Worm (Caenorhabditis elegans) whole organism, midembryonic: ENCODE data around the gene mek-1.

Source experiments
- T22C8.4 ChIP-seq: fragments of 200-800 bp; sonication (Bioruptor generic); IDR thresholded peaks from 2 replicates; pipeline ENCODE4 v1.3.6; 2022; ENCODE audit warnings: missing genetic modification characterization, missing compliant biosample characterization
- cog-1 ChIP-seq: sonication (generic microtip); optimal IDR thresholded peaks from 2 replicates; lab custom pipeline; 2016; ENCODE audit warnings: missing genetic modification characterization, missing compliant biosample characterization
- flt-1 ChIP-seq: fragments of 200-800 bp; sonication (Bioruptor generic); IDR thresholded peaks from 2 replicates; pipeline ENCODE4 v1.3.6; 2022; ENCODE audit warnings: missing genetic modification characterization, missing compliant biosample characterization
- klf-2 ChIP-seq: fragments of 200-800 bp; sonication (Bioruptor generic); conservative IDR thresholded peaks from 2 replicates; pipeline ENCODE4 v1.3.6; 2022; ENCODE audit warnings: missing genetic modification reagents, missing genetic modification characterization, missing compliant biosample characterization
- med-1 ChIP-seq: sonication (generic microtip); optimal IDR thresholded peaks from 2 replicates; lab custom pipeline; 2017; ENCODE audit warnings: missing genetic modification characterization, mild to moderate bottlenecking, missing compliant biosample characterization, antibody characterized with exemption, missing genetic modification reagents; ENCODE audit not compliant: insufficient read depth
- ref-1 ChIP-seq: fragments of 200-800 bp; sonication (Bioruptor generic); conservative IDR thresholded peaks from 2 replicates; pipeline ENCODE4 v1.3.6; 2022; ENCODE audit warnings: missing genetic modification reagents, missing genetic modification characterization, missing compliant biosample characterization
- tab-1 ChIP-seq: fragments of 200-800 bp; sonication (Bioruptor generic); IDR thresholded peaks from 2 replicates; pipeline ENCODE4 v1.3.6; 2022; ENCODE audit warnings: missing genetic modification characterization, missing compliant biosample characterization
- ztf-23 ChIP-seq: fragments of 200-800 bp; sonication (Bioruptor generic); IDR thresholded peaks from 2 replicates; pipeline ENCODE4 v1.3.6; 2022; ENCODE audit warnings: missing genetic modification reagents, missing genetic modification characterization, missing compliant biosample characterization
- ztf-29 ChIP-seq: fragments of 200-800 bp; sonication (Bioruptor generic); IDR thresholded peaks from 2 replicates; pipeline ENCODE4 v1.3.6; 2022; ENCODE audit warnings: missing genetic modification reagents, missing genetic modification characterization, missing compliant biosample characterization

Gene mek-1

ce11 chrX:7478948-7479347, at the start of gene mek-1:
Gene mek-1, plus strand, starts transcription at chrX:7479248.
- TF ChIP-seq tab-1, result no peak
- no peak for TF ChIP-seq ztf-29 (GFP tag; lab: Robert Waterston, UW)
- TF ChIP-seq flt-1 (GFP tag; lab: Robert Waterston, UW), result no peak
- TF ChIP-seq klf-2, result no peak
- TF ChIP-seq cog-1 (tag; lab: Kevin White, UChicago), result no peak
- TF ChIP-seq ztf-23 (GFP tag; lab: Robert Waterston, UW), result no peak
- no peak for TF ChIP-seq med-1
- no peak for TF ChIP-seq ref-1 (GFP tag; lab: Robert Waterston, UW)
- no peak for TF ChIP-seq T22C8.4 (GFP tag; lab: Robert Waterston, UW)

- TF ChIP-seq cog-1 (tag; lab: Kevin White, UChicago) (no peak), flt-1 (GFP tag; lab: Robert Waterston, UW) (no peak), ref-1 (GFP tag; lab: Robert Waterston, UW) (no peak), ztf-29 (GFP tag; lab: Robert Waterston, UW) (no peak), klf-2 (no peak), tab-1 (no peak), ztf-23 (GFP tag; lab: Robert Waterston, UW) (no peak), med-1 (no peak), T22C8.4 (GFP tag; lab: Robert Waterston, UW) (no peak)
Measured at ce11 chrX:7430483-7430882, 48.6 kb upstream of the mek-1 start.

ce11 chrX:7431165-7431564, 47.9 kb upstream of the mek-1 start, which contains the start of gene clc-2:
Gene clc-2, plus strand, starts transcription at chrX:7431465.
- no peak for TF ChIP-seq T22C8.4 (GFP tag; lab: Robert Waterston, UW)
- no peak for TF ChIP-seq ref-1 (GFP tag; lab: Robert Waterston, UW)
- no peak for TF ChIP-seq med-1
- no peak for TF ChIP-seq ztf-23 (GFP tag; lab: Robert Waterston, UW)
- no peak for TF ChIP-seq cog-1 (tag; lab: Kevin White, UChicago)
- no peak for TF ChIP-seq tab-1
- no peak for TF ChIP-seq ztf-29 (GFP tag; lab: Robert Waterston, UW)
- no peak for TF ChIP-seq klf-2
- no peak for TF ChIP-seq flt-1 (GFP tag; lab: Robert Waterston, UW)

ce11 chrX:7433269-7433668, 45.8 kb upstream of the mek-1 start, which contains the start of gene clc-5:
Gene clc-5, plus strand, starts transcription at chrX:7433569.
- TF ChIP-seq ref-1 (GFP tag; lab: Robert Waterston, UW), result no peak
- TF ChIP-seq T22C8.4 (GFP tag; lab: Robert Waterston, UW), result no peak
- no peak for TF ChIP-seq flt-1 (GFP tag; lab: Robert Waterston, UW)
- TF ChIP-seq klf-2, result no peak
- TF ChIP-seq tab-1, result no peak
- no peak for TF ChIP-seq cog-1 (tag; lab: Kevin White, UChicago)
- TF ChIP-seq ztf-29 (GFP tag; lab: Robert Waterston, UW), result no peak
- TF ChIP-seq ztf-23 (GFP tag; lab: Robert Waterston, UW), result no peak
- TF ChIP-seq med-1, result no peak

DNA sequence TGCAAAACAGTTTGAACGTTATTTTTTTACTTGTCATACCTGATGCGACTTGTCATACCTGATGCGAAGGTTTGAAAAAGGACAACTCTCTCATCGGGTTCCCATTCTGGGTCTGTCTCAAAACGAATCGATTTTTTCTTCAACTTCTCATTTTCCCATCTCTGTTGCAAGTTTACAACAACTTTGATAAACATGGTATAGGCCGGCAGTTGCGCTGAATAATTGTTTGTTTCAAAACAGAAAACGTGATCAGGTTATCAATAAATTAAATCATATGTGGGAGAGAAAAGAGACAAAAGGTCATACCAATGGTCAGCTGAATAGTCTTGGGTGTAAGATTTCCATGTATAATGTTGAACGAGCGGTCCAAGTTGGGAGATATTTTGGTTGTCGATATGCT, 42.1 kb upstream of the mek-1 start:
- TF ChIP-seq T22C8.4 (GFP tag; lab: Robert Waterston, UW) (no peak), ztf-29 (GFP tag; lab: Robert Waterston, UW) (no peak), klf-2 (no peak), ref-1 (GFP tag; lab: Robert Waterston, UW) (no peak), flt-1 (GFP tag; lab: Robert Waterston, UW) (no peak), tab-1 (no peak)

- TF ChIP-seq T22C8.4 (GFP tag; lab: Robert Waterston, UW), result no peak
- no peak for TF ChIP-seq klf-2
- TF ChIP-seq ztf-29 (GFP tag; lab: Robert Waterston, UW), result no peak
- no peak for TF ChIP-seq ref-1 (GFP tag; lab: Robert Waterston, UW)
- no peak for TF ChIP-seq tab-1
- no peak for TF ChIP-seq flt-1 (GFP tag; lab: Robert Waterston, UW)
- TF ChIP-seq med-1, result no peak
- no peak for TF ChIP-seq cog-1 (tag; lab: Kevin White, UChicago)
- TF ChIP-seq ztf-23 (GFP tag; lab: Robert Waterston, UW), result no peak
Measured at ce11 chrX:7437949-7438348, 41.1 kb upstream of the mek-1 start, which contains the start of gene C01C10.2. Gene C01C10.2, minus strand, starts transcription at chrX:7438118.

- TF ChIP-seq flt-1 (GFP tag; lab: Robert Waterston, UW), result no peak
- TF ChIP-seq ref-1 (GFP tag; lab: Robert Waterston, UW), result no peak
- no peak for TF ChIP-seq klf-2
- TF ChIP-seq tab-1, result no peak
- no peak for TF ChIP-seq cog-1 (tag; lab: Kevin White, UChicago)
- TF ChIP-seq med-1, result no peak
- no peak for TF ChIP-seq ztf-23 (GFP tag; lab: Robert Waterston, UW)
- TF ChIP-seq T22C8.4 (GFP tag; lab: Robert Waterston, UW), result no peak
- no peak for TF ChIP-seq ztf-29 (GFP tag; lab: Robert Waterston, UW)
Measured at ce11 chrX:7440102-7440501, 38.9 kb upstream of the mek-1 start.

DNA sequence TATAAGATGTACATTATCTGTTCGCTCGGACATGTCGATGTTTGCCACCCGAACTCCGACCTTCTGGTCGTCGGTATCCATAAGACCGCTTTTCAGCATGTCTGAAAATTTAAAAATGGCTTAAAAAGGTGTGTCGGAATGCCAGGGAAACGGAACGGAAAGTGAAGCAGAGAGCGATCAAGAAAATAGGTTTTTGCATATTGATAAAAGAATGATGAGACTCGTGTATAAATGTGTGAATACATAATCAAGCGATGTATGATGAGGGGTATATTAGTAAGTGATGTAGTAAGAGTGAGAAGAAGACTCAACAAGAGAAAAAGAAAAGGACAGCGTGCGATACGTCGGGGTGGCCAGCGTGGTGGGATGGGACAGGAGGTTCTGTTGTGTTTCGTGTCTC, 36.6 kb upstream of the mek-1 start, which contains the start of gene acl-12:
Gene acl-12 (minus strand): TSS at position 101 of the 400 bp plus-strand sequence.
- TF ChIP-seq ztf-23 (GFP tag; lab: Robert Waterston, UW), result no peak

DNA sequence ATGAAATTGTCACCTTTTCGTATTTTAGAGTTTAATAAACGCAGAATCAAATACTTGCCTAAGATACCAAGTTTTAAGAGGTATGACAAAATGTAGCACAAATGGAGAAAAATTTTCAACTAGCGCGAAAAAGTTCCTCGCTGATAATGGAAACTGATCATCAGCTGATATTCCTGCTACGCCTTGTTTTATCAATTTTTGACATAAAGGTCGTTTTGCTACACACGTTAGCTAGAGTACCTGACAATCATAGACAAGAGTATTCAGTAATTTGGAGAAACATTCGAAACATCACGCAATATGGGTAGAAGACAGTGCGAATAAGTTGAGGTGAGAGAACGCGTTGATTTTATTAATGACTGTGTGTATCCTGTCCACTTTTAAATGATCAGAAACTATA, 33.3 kb upstream of the mek-1 start:
- TF ChIP-seq med-1, result no peak
- TF ChIP-seq tab-1, result no peak
- TF ChIP-seq klf-2, result no peak
- TF ChIP-seq ztf-29 (GFP tag; lab: Robert Waterston, UW), result no peak
- TF ChIP-seq ref-1 (GFP tag; lab: Robert Waterston, UW), result no peak
- TF ChIP-seq cog-1 (tag; lab: Kevin White, UChicago), result no peak
- no peak for TF ChIP-seq ztf-23 (GFP tag; lab: Robert Waterston, UW)
- TF ChIP-seq flt-1 (GFP tag; lab: Robert Waterston, UW), result no peak
- TF ChIP-seq T22C8.4 (GFP tag; lab: Robert Waterston, UW), result no peak

ce11 chrX:7446485-7446884, 32.6 kb upstream of the mek-1 start:
- TF ChIP-seq cog-1 (tag; lab: Kevin White, UChicago) (no peak), ref-1 (GFP tag; lab: Robert Waterston, UW) (no peak), ztf-23 (GFP tag; lab: Robert Waterston, UW) (no peak), flt-1 (GFP tag; lab: Robert Waterston, UW) (no peak)
